Fruit fly (Drosophila melanogaster) ovary, adult (tissue): Measurements from ENCODE around the gene CG33287.

Experiments
- CG17801 ChIP-seq: fragments of 200-800 bp; optimal IDR thresholded peaks from 2 replicates; lab custom pipeline; 2019; ENCODE audit warnings: missing biosample characterization, mild to moderate bottlenecking, missing genetic modification characterization, moderate library complexity; ENCODE audit not compliant: partially characterized antibody

Gene CG33287

DNA sequence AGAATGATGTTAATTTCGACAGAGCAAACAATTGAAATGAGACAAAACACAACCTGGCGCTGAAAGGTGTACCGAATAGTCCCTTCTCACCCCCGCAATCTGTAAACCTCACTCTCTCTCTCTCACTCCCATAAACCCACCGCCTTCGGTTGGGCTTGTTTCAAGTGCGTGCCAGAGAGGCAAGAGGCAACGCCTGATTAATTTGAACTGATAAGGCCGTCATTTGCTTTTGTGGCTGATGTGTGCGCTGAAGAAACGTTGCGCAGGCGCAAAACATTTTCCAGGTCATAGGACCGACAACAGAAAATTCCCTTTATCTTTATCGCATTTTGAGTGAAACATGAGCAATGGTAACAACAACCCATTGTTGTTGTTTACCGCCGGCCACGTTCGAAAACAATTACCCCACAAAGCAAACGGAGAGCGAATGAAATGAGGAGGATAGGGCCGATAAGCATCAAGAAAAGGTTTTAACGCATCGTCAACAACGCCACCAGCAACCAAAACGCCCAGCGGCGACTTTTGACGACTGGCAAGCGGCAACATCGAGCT lies 48.1 kb downstream of the CG33287 start:
- no peak for TF ChIP-seq CG17801

DNA sequence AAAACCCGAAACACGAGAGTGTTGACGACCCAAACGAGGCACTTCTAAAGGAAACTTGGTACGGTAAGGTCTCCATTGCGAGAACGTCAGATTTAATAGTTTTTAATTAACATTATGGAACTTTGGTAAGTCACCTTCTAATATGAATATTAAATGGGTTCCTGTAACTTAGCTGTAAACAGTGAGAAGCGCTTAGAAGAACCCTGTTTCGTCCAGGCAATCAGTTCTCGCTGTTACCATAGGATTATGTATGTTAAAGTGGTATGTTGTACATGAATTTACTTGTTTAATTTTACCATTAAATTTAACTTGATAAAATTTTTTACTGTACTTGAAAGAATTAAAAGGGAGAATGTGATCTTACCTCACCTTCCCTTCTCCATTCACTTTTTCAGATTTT lies 48.6 kb downstream of the CG33287 start:
- TF ChIP-seq CG17801 = no peak

DNA sequence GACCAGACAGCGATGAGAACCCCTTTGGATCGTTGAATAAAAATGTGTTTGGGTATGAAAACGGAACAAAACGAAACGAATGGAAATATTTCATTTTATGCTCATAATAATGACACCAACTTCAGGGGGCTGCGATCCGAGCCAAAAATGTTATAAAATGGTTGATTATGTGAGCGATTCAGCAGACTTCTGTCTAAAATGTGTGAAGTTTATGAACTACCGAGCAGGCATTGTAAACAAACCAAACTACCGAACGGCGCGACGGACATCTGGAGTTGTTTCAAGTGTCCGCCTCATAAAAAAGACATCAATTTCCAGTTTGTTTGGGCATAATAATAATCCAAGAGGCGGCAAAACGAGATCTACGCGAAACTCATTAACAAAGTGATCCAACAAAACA lies 50.0 kb downstream of the CG33287 start:
- TF ChIP-seq CG17801 = no peak

DNA sequence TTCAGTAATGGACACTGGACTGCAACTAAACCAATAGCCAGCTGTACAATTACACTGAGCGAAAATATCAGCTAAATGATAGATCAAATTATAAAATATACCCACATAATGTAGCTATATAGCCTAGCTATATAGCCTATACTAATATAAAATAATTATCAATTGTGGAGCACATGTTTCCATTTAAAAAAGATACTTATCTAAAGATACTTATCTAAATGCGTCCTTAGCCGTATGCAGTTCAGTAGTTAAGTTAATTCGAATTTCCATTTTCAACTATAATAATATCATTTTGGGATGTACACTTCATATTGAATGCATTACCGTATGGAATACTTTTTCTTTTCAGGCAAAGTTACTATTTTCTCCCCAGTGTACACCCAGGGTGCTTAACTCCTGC lies 51.5 kb downstream of the CG33287 start:
- no peak for TF ChIP-seq CG17801

DNA sequence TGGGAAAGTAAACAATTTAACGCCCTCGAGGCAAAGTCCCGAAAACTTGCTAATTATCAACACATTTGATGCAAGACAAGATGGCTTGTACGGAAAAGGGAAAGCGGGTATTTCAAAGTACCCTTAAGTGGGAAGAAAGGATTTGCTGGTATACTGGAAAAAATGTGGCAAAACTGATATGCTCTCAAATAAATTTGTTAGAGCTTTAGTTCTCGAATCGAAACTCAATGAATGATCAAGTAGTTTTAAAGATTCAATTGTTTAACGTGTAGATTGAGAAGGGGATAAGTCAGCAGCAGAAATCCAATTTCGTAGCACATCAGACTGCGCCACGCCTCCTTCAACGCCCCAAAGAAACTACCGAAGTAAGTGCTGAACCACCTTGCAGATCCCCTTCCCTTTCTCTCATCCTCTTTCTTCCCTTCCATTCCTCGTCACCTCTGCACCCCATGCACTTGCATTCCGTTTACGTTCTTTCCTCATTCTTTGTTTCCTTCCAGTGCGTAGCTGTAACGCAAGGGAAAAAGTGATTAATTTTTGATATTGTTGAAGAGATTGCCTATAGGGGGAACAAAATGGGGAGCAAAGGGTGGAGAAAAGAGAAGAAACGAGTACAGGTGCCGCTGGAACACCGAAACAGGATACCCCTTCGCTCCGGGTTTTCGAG lies 53.3 kb downstream of the CG33287 start:
- TF ChIP-seq CG17801 = no peak
